Worm (Caenorhabditis elegans) whole organism, early embryonic: ENCODE data around the gene F43C11.1.

Experiments used
- B0310.2 ChIP-seq: sonication (generic microtip); optimal IDR thresholded peaks from 2 replicates; lab custom pipeline; 2016; ENCODE audit warnings: mild to moderate bottlenecking, missing genetic modification characterization, missing compliant biosample characterization
- F13C5.2 ChIP-seq: sonication (generic microtip); optimal IDR thresholded peaks from 2 replicates; lab custom pipeline; 2017; ENCODE audit warnings: mild to moderate bottlenecking, missing genetic modification characterization, inconsistent platforms, missing compliant biosample characterization
- aly-1 ChIP-seq: sonication (generic microtip); optimal IDR thresholded peaks from 2 replicates; lab custom pipeline; 2016; ENCODE audit warnings: missing genetic modification characterization, missing compliant biosample characterization
- ama-1 ChIP-seq: fragments of 150-350 bp; optimal IDR thresholded peaks from 2 replicates; lab custom pipeline; 2014
- ceh-13 ChIP-seq: fragments of 200-800 bp; sonication (Bioruptor generic); optimal IDR thresholded peaks from 2 replicates; lab custom pipeline; 2018; ENCODE audit warnings: mild to moderate bottlenecking, missing genetic modification characterization, missing compliant biosample characterization
- ceh-36 ChIP-seq: sonication (generic microtip); optimal IDR thresholded peaks from 2 replicates; lab custom pipeline; 2016; ENCODE audit warnings: missing genetic modification characterization, inconsistent platforms, missing compliant biosample characterization
- ets-7 ChIP-seq: sonication (generic microtip); optimal IDR thresholded peaks from 2 replicates; lab custom pipeline; 2016; ENCODE audit warnings: missing genotype, missing genetic modification characterization, missing compliant biosample characterization
- flt-1 ChIP-seq: fragments of 200-800 bp; sonication (Bioruptor generic); IDR thresholded peaks from 2 replicates; pipeline ENCODE4 v1.3.6; 2022; ENCODE audit warnings: missing genetic modification characterization, missing compliant biosample characterization
- hmbx-1 ChIP-seq: sonication (generic microtip); optimal IDR thresholded peaks from 2 replicates; lab custom pipeline; 2016; ENCODE audit warnings: mild to moderate bottlenecking, missing genetic modification characterization, missing compliant biosample characterization
- hmg-4 ChIP-seq: fragments of 200-800 bp; sonication (Bioruptor generic); optimal IDR thresholded peaks from 2 replicates; lab custom pipeline; 2018; ENCODE audit warnings: mild to moderate bottlenecking, missing genetic modification characterization, missing compliant biosample characterization
- hnd-1 ChIP-seq: sonication (generic microtip); optimal IDR thresholded peaks from 2 replicates; lab custom pipeline; 2016; ENCODE audit warnings: missing genetic modification characterization, missing compliant biosample characterization
- pes-1 ChIP-seq: fragments of 200-800 bp; sonication (Bioruptor generic); IDR thresholded peaks from 2 replicates; pipeline ENCODE4 v1.3.6; 2022; ENCODE audit warnings: missing genetic modification reagents, missing genetic modification characterization, missing compliant biosample characterization
- scrt-1 ChIP-seq: fragments of 200-800 bp; sonication (Bioruptor generic); IDR thresholded peaks from 2 replicates; pipeline ENCODE4 v1.3.6; 2022; ENCODE audit warnings: missing genetic modification characterization, missing compliant biosample characterization
- sea-1 ChIP-seq: fragments of 200-800 bp; sonication (Bioruptor generic); conservative IDR thresholded peaks from 2 replicates; pipeline ENCODE4 v1.3.6; 2022; ENCODE audit warnings: missing genetic modification characterization, missing compliant biosample characterization
- tbx-11 ChIP-seq: fragments of 200-800 bp; sonication (Bioruptor generic); IDR thresholded peaks from 2 replicates; pipeline ENCODE4 v1.3.6; 2022; ENCODE audit warnings: missing genetic modification characterization, missing compliant biosample characterization
- tbx-37 ChIP-seq: fragments of 200-800 bp; sonication (Bioruptor generic); conservative IDR thresholded peaks from 2 replicates; pipeline ENCODE4 v1.3.6; 2022; ENCODE audit warnings: missing genetic modification reagents, missing genetic modification characterization, missing compliant biosample characterization
- tra-4 ChIP-seq: sonication (generic microtip); optimal IDR thresholded peaks from 2 replicates; lab custom pipeline; 2017; ENCODE audit warnings: missing genetic modification characterization, missing compliant biosample characterization

The F43C11.1 gene

ce11 chrII:2383334-2383733, 26.4 kb downstream of the F43C11.1 start, which contains the start of gene F16G10.8:
Gene F16G10.8 (minus strand): TSS chrII:2383434.
- TF ChIP-seq ceh-13 (GFP tag; lab: Kevin White, UChicago) = no peak
- TF ChIP-seq tbx-37 = no peak

ce11 chrII:2385495-2385894, 28.6 kb downstream of the F43C11.1 start, which contains the start of gene F16G10.9:
Gene F16G10.9 (minus strand): TSS chrII:2385595.
- TF ChIP-seq ama-1 (lab: Kevin White, UChicago) (no peak), B0310.2 (tag; lab: Kevin White, UChicago) (no peak), flt-1 (GFP tag; lab: Robert Waterston, UW) (no peak), ets-7 (no peak), ceh-13 (GFP tag; lab: Kevin White, UChicago) (no peak), tbx-11 (no peak), ceh-36 (no peak), aly-1 (tag; lab: Kevin White, UChicago) (no peak), tra-4 (tag; lab: Kevin White, UChicago) (no peak), scrt-1 (GFP tag; lab: Robert Waterston, UW) (no peak), F13C5.2 (tag; lab: Kevin White, UChicago) (no peak), tbx-37 (no peak), hmbx-1 (no peak), hmg-4 (GFP tag; lab: Kevin White, UChicago) (no peak), hnd-1 (tag; lab: Kevin White, UChicago) (no peak)

- TF ChIP-seq ama-1 (lab: Kevin White, UChicago) (no peak), sea-1 (GFP tag; lab: Robert Waterston, UW) (no peak), scrt-1 (GFP tag; lab: Robert Waterston, UW) (no peak), hmg-4 (GFP tag; lab: Kevin White, UChicago) (no peak), F13C5.2 (tag; lab: Kevin White, UChicago) (no peak), ceh-36 (no peak), ets-7 (no peak), tbx-37 (no peak), flt-1 (GFP tag; lab: Robert Waterston, UW) (no peak), ceh-13 (GFP tag; lab: Kevin White, UChicago) (no peak), aly-1 (tag; lab: Kevin White, UChicago) (no peak), pes-1 (GFP tag; lab: Robert Waterston, UW) (no peak), hmbx-1 (no peak), B0310.2 (tag; lab: Kevin White, UChicago) (no peak), tra-4 (tag; lab: Kevin White, UChicago) (no peak), hnd-1 (tag; lab: Kevin White, UChicago) (no peak)
Observed at ce11 chrII:2390884-2391283, 34.0 kb downstream of the F43C11.1 start, which contains the start of gene F16G10.10. Gene F16G10.10 (minus strand): TSS chrII:2390984.

ce11 chrII:2393821-2394220, 36.9 kb downstream of the F43C11.1 start, which contains the start of gene F16G10.11:
Gene F16G10.11 (minus strand): TSS chrII:2393921.
- TF ChIP-seq F13C5.2 (tag; lab: Kevin White, UChicago) = no peak
- no peak for TF ChIP-seq ceh-36
- no peak for TF ChIP-seq flt-1 (GFP tag; lab: Robert Waterston, UW)
- TF ChIP-seq hnd-1 (tag; lab: Kevin White, UChicago) = no peak
- no peak for TF ChIP-seq scrt-1 (GFP tag; lab: Robert Waterston, UW)
- TF ChIP-seq hmg-4 (GFP tag; lab: Kevin White, UChicago) = no peak
- TF ChIP-seq tbx-37 = no peak

ce11 chrII:2395864-2396263, 39.0 kb downstream of the F43C11.1 start, which contains the start of gene F16G10.13:
Gene F16G10.13 (minus strand): TSS chrII:2395964.
- TF ChIP-seq flt-1 (GFP tag; lab: Robert Waterston, UW) = no peak
- no peak for TF ChIP-seq sea-1 (GFP tag; lab: Robert Waterston, UW)
- no peak for TF ChIP-seq B0310.2 (tag; lab: Kevin White, UChicago)
- no peak for TF ChIP-seq ceh-36
- TF ChIP-seq hmbx-1 = no peak
- no peak for TF ChIP-seq ets-7
- no peak for TF ChIP-seq F13C5.2 (tag; lab: Kevin White, UChicago)
- no peak for TF ChIP-seq scrt-1 (GFP tag; lab: Robert Waterston, UW)
- no peak for TF ChIP-seq ama-1 (lab: Kevin White, UChicago)
- no peak for TF ChIP-seq tbx-11
- TF ChIP-seq ceh-13 (GFP tag; lab: Kevin White, UChicago) = no peak
- no peak for TF ChIP-seq tra-4 (tag; lab: Kevin White, UChicago)
- no peak for TF ChIP-seq hnd-1 (tag; lab: Kevin White, UChicago)
- no peak for TF ChIP-seq aly-1 (tag; lab: Kevin White, UChicago)
- no peak for TF ChIP-seq pes-1 (GFP tag; lab: Robert Waterston, UW)

- no peak for TF ChIP-seq hmbx-1
- TF ChIP-seq sea-1 (GFP tag; lab: Robert Waterston, UW) = no peak
- TF ChIP-seq pes-1 (GFP tag; lab: Robert Waterston, UW) = no peak
- no peak for TF ChIP-seq ama-1 (lab: Kevin White, UChicago)
- TF ChIP-seq tra-4 (tag; lab: Kevin White, UChicago) = no peak
- TF ChIP-seq F13C5.2 (tag; lab: Kevin White, UChicago) = no peak
- no peak for TF ChIP-seq hnd-1 (tag; lab: Kevin White, UChicago)
- no peak for TF ChIP-seq scrt-1 (GFP tag; lab: Robert Waterston, UW)
- no peak for TF ChIP-seq ceh-13 (GFP tag; lab: Kevin White, UChicago)
- no peak for TF ChIP-seq ceh-36
- no peak for TF ChIP-seq B0310.2 (tag; lab: Kevin White, UChicago)
- TF ChIP-seq aly-1 (tag; lab: Kevin White, UChicago) = no peak
Observed at ce11 chrII:2398884-2399283, 42.0 kb downstream of the F43C11.1 start, which contains the start of gene F16G10.14. Gene F16G10.14 (minus strand): TSS chrII:2398984.

- TF ChIP-seq aly-1 (tag; lab: Kevin White, UChicago) = no peak
- TF ChIP-seq hmg-4 (GFP tag; lab: Kevin White, UChicago) = no peak
- TF ChIP-seq tbx-11 = no peak
- TF ChIP-seq ets-7 = no peak
- no peak for TF ChIP-seq tbx-37
- TF ChIP-seq ceh-13 (GFP tag; lab: Kevin White, UChicago) = no peak
- no peak for TF ChIP-seq ama-1 (lab: Kevin White, UChicago)
- TF ChIP-seq scrt-1 (GFP tag; lab: Robert Waterston, UW) = no peak
- no peak for TF ChIP-seq tra-4 (tag; lab: Kevin White, UChicago)
- no peak for TF ChIP-seq B0310.2 (tag; lab: Kevin White, UChicago)
- no peak for TF ChIP-seq sea-1 (GFP tag; lab: Robert Waterston, UW)
- TF ChIP-seq F13C5.2 (tag; lab: Kevin White, UChicago) = no peak
- no peak for TF ChIP-seq hmbx-1
- no peak for TF ChIP-seq hnd-1 (tag; lab: Kevin White, UChicago)
- no peak for TF ChIP-seq pes-1 (GFP tag; lab: Robert Waterston, UW)
- TF ChIP-seq ceh-36 = no peak
Observed at ce11 chrII:2399810-2400209, 42.9 kb downstream of the F43C11.1 start.
